Fruit fly (Drosophila melanogaster): ENCODE measurements around the gene shtd.

DNA sequence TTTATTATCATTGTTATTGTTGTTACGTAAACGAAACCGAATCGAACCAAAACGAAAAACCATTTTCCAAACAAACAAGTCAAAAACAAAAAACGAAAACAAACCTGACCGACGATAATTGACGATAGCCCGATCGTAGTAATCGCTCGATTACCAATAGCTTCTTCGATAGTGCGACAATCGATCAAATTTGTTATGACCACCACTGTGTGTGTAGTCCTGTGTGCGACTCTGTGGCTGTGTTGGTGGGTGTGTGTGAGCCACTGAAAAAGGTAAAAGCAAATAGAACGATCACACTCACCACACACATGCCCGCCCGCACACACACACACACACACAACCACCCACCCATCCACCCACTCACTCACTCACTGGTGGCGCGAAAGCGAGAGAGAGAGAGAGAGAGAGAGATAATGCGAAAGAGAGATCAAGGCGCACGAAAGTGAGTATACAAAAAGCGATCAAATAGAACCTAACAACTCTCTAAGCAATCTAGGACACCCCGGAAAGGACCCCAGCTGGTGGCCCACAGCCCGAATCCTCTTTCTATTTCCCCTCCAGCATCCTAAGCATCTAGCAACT is 22.3 kb upstream of the shtd start:
- TF ChIP-seq Dfd (GFP tag; optimal IDR thresholded peaks at IDR 0.05) (no peak), h (GFP tag; optimal IDR thresholded peaks at IDR 0.05) (no peak), OdsH (GFP tag; optimal IDR thresholded peaks at IDR 0.05) (no peak), Dif (GFP tag; optimal IDR thresholded peaks at IDR 0.05; ENCODE audit: partially characterized antibody) (no peak), psq (GFP tag; optimal IDR thresholded peaks at IDR 0.05) (no peak), woc (GFP tag; optimal IDR thresholded peaks at IDR 0.05) (no peak), usp (GFP tag; optimal IDR thresholded peaks at IDR 0.05) (no peak), jim (GFP tag; optimal IDR thresholded peaks at IDR 0.05) (no peak), Rel (GFP tag; optimal IDR thresholded peaks at IDR 0.05) (no peak), Rel (tag; optimal IDR thresholded peaks at IDR 0.05) (no peak), pan (optimal IDR thresholded peaks at IDR 0.05) (no peak)

All from whole organism, wandering third instar larva.